Fruit fly (Drosophila melanogaster) Kc167 (cell line): ENCODE results near the gene CG13047.

Experiments used
- Sin3A ChIP-seq: fragments of >200 bp; optimal IDR thresholded peaks from 2 replicates; lab custom pipeline; 2018; ENCODE audit warnings: missing external identifiers
- h ChIP-seq: fragments of >200 bp; optimal IDR thresholded peaks from 3 replicates; lab custom pipeline; 2018; ENCODE audit warnings: missing external identifiers
- insv ChIP-seq: fragments of >200 bp; optimal IDR thresholded peaks from 3 replicates; lab custom pipeline; 2018; ENCODE audit warnings: missing external identifiers

dm6 chr3L:16334876-16335275, 49.7 kb upstream of the CG13047 start:
- TF ChIP-seq h (lab: Kevin White, UChicago) (no peak), Sin3A (lab: Kevin White, UChicago) (no peak), insv (lab: Kevin White, UChicago) (no peak)
